Fruit fly (Drosophila melanogaster) Kc167 (cell line): ENCODE data around the gene Sbp2.

Experiments used
- Myc ChIP-seq: fragments of >200 bp; optimal IDR thresholded peaks from 2 replicates; lab custom pipeline; 2017; ENCODE audit warnings: missing external identifiers
- Sin3A ChIP-seq: fragments of >200 bp; optimal IDR thresholded peaks from 2 replicates; lab custom pipeline; 2018; ENCODE audit warnings: missing external identifiers
- h ChIP-seq: fragments of >200 bp; optimal IDR thresholded peaks from 3 replicates; lab custom pipeline; 2018; ENCODE audit warnings: missing external identifiers
- insv ChIP-seq: fragments of >200 bp; optimal IDR thresholded peaks from 3 replicates; lab custom pipeline; 2018; ENCODE audit warnings: missing external identifiers
- psq ChIP-seq: fragments of >200 bp; optimal IDR thresholded peaks from 2 replicates; lab custom pipeline; 2017; ENCODE audit warnings: missing external identifiers
- ttk ChIP-seq: sonication (Bioruptor generic); optimal IDR thresholded peaks from 2 replicates; lab custom pipeline; 2017; ENCODE audit warnings: missing external identifiers

DNA sequence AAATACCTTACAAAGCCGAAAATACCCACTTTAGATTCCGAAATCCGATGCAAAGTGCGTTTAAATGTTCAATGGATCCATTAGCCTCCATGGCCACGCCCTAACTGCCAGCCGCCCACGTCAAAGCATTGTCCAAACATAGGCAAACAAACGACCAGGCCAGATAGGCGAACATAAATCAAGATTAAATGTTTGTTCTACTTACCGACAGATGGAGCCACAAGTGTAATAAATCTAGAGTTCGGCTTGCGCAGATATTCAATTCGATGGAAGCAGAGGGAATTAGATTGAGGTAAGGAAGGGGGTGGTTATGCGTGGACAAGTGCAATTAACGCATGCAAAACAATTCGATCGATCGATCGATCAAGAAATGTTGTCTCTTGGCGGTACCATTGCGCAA lies 19.9 kb downstream of the Sbp2 start:
- TF ChIP-seq ttk (lab: Kevin White, UChicago) (no peak), Sin3A (lab: Kevin White, UChicago) (no peak), h (lab: Kevin White, UChicago) (no peak), psq (no peak), insv (lab: Kevin White, UChicago) (no peak), Myc (no peak)
